Worm (Caenorhabditis elegans) whole organism, L4/young adult: ENCODE measurements around the gene mvk-1.

Experiments used
- W03F9.2 ChIP-seq: fragments of 150-350 bp; optimal IDR thresholded peaks from 2 replicates; lab custom pipeline; 2014; ENCODE audit warnings: missing biosample characterization, missing genetic modification characterization
- dao-5 ChIP-seq: sonication (generic microtip); optimal IDR thresholded peaks from 2 replicates; lab custom pipeline; 2016; ENCODE audit warnings: missing genotype, missing genetic modification characterization, moderate library complexity, missing compliant biosample characterization
- him-1 ChIP-seq: sonication (generic microtip); optimal IDR thresholded peaks from 2 replicates; lab custom pipeline; 2016; ENCODE audit warnings: missing genotype, missing genetic modification reagents, missing genetic modification characterization, missing compliant biosample characterization

DNA sequence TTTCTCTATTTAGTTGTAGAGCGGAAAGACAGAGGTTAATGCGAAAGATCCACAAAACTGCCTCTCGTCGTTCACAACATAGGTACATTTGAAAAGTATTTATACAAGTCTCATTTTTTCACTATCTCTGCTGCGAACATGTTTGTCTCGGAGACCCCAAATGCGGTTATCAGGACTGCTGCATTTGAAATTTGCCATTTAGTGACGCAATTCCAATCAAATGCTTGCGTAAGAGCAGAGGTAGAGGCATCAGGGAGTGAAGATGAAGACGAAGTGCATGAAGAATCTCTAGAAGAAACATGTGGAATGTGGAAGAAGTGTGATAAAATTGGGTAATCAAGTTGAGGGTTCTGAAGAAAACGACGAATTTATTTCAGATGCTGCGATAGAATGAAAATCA is 2.0 kb downstream of the mvk-1 start:
- no peak for TF ChIP-seq him-1 (tag; lab: Kevin White, UChicago)
- no peak for TF ChIP-seq dao-5
- no peak for TF ChIP-seq W03F9.2 (tag; lab: Kevin White, UChicago)
